Worm (Caenorhabditis elegans) whole organism, L3 larva: ENCODE results near the gene mcat-1.

Source experiments
- nhr-11 ChIP-seq: fragments of 150-350 bp; optimal IDR thresholded peaks from 2 replicates; lab custom pipeline; 2014; ENCODE audit warnings: missing biosample characterization, missing genetic modification characterization
- pha-4 ChIP-seq: fragments of 150-350 bp; optimal IDR thresholded peaks from 2 replicates; lab custom pipeline; 2014; ENCODE audit warnings: missing biosample characterization, missing genetic modification reagents, missing genetic modification characterization
- tbx-2 ChIP-seq: sonication (generic microtip); optimal IDR thresholded peaks from 2 replicates; lab custom pipeline; 2016; ENCODE audit warnings: mild to moderate bottlenecking, missing genetic modification characterization, missing compliant biosample characterization

- TF ChIP-seq nhr-11 (tag; lab: Kevin White, UChicago), result no peak
- no peak for TF ChIP-seq tbx-2 (tag; lab: Kevin White, UChicago)
- no peak for TF ChIP-seq pha-4 (tag; lab: Kevin White, UChicago)
Measured at ce11 chrII:73329-73728, 18.0 kb downstream of the mcat-1 start.
